Worm (Caenorhabditis elegans) whole organism, late embryonic: ENCODE data around the gene T02B11.9.
"Not testable (repeated sequence)": the region's sequence is repeated elsewhere in the genome, so short reads cannot be mapped to it uniquely, and the experiment has no call there.

Source experiments
- K09A11.1 ChIP-seq: sonication (generic microtip); optimal IDR thresholded peaks from 2 replicates; lab custom pipeline; 2017; ENCODE audit warnings: antibody characterized with exemption, mild to moderate bottlenecking, missing genetic modification characterization, missing compliant biosample characterization; ENCODE audit not compliant: insufficient read depth
- Y22D7AL.16 ChIP-seq: sonication (generic microtip); optimal IDR thresholded peaks from 2 replicates; lab custom pipeline; 2016; ENCODE audit warnings: missing genetic modification characterization, missing compliant biosample characterization
- ceh-24 ChIP-seq: sonication (generic microtip); optimal IDR thresholded peaks from 2 replicates; lab custom pipeline; 2016; ENCODE audit warnings: mild to moderate bottlenecking, missing genetic modification characterization, missing compliant biosample characterization
- ceh-34 ChIP-seq: sonication (generic microtip); optimal IDR thresholded peaks from 2 replicates; lab custom pipeline; 2016; ENCODE audit warnings: mild to moderate bottlenecking, missing genetic modification characterization, missing compliant biosample characterization
- ceh-45 ChIP-seq: fragments of 200-800 bp; sonication (Bioruptor generic); IDR thresholded peaks from 2 replicates; pipeline ENCODE4 v1.3.6; 2022; ENCODE audit warnings: missing genetic modification reagents, missing genetic modification characterization, missing compliant biosample characterization
- ceh-48 ChIP-seq: sonication (generic microtip); optimal IDR thresholded peaks from 2 replicates; lab custom pipeline; 2016; ENCODE audit warnings: missing genetic modification characterization, inconsistent platforms, missing compliant biosample characterization
- ceh-9 ChIP-seq: sonication (generic microtip); optimal IDR thresholded peaks from 2 replicates; lab custom pipeline; 2016; ENCODE audit warnings: mild to moderate bottlenecking, missing genetic modification characterization, inconsistent platforms, missing compliant biosample characterization
- che-1 ChIP-seq: sonication (generic microtip); optimal IDR thresholded peaks from 2 replicates; lab custom pipeline; 2016; ENCODE audit warnings: mild to moderate bottlenecking, missing genetic modification characterization, missing compliant biosample characterization
- elt-2 ChIP-seq: sonication (generic microtip); optimal IDR thresholded peaks from 2 replicates; lab custom pipeline; 2016; ENCODE audit warnings: missing genetic modification reagents, missing genetic modification characterization, missing compliant biosample characterization
- elt-4 ChIP-seq: sonication (generic microtip); optimal IDR thresholded peaks from 2 replicates; lab custom pipeline; 2016; ENCODE audit warnings: missing genetic modification characterization, missing compliant biosample characterization
- ets-4 ChIP-seq: sonication (generic microtip); optimal IDR thresholded peaks from 2 replicates; lab custom pipeline; 2016; ENCODE audit warnings: missing genetic modification characterization, missing compliant biosample characterization
- fax-1 ChIP-seq: sonication (generic microtip); optimal IDR thresholded peaks from 2 replicates; lab custom pipeline; 2016; ENCODE audit warnings: missing genotype, missing genetic modification characterization, missing compliant biosample characterization
- fkh-10 ChIP-seq: fragments of 150-350 bp; optimal IDR thresholded peaks from 2 replicates; lab custom pipeline; 2014; ENCODE audit warnings: missing biosample characterization, missing genetic modification reagents, missing genetic modification characterization
- hlh-15 ChIP-seq: sonication (generic microtip); optimal IDR thresholded peaks from 2 replicates; lab custom pipeline; 2016; ENCODE audit warnings: missing genetic modification characterization, missing compliant biosample characterization
- hlh-6 ChIP-seq: sonication (generic microtip); optimal IDR thresholded peaks from 2 replicates; lab custom pipeline; 2016; ENCODE audit warnings: missing genotype, missing genetic modification characterization, missing compliant biosample characterization
- lim-6 ChIP-seq: sonication (generic microtip); optimal IDR thresholded peaks from 2 replicates; lab custom pipeline; 2016; ENCODE audit warnings: missing genetic modification characterization, missing compliant biosample characterization
- lin-11 ChIP-seq: fragments of 200-800 bp; sonication (Bioruptor generic); optimal IDR thresholded peaks from 2 replicates; lab custom pipeline; 2018; ENCODE audit warnings: mild to moderate bottlenecking, missing genetic modification characterization, missing compliant biosample characterization
- mec-3 ChIP-seq: sonication (generic microtip); optimal IDR thresholded peaks from 2 replicates; lab custom pipeline; 2016; ENCODE audit warnings: borderline replicate concordance, missing genetic modification characterization, missing compliant biosample characterization
- nfya-1 ChIP-seq: sonication (generic microtip); optimal IDR thresholded peaks from 2 replicates; lab custom pipeline; 2017; ENCODE audit warnings: missing genetic modification characterization, mild to moderate bottlenecking, missing compliant biosample characterization, antibody characterized with exemption, moderate library complexity
- pax-1 ChIP-seq: fragments of 150-350 bp; optimal IDR thresholded peaks from 2 replicates; lab custom pipeline; 2014; ENCODE audit warnings: missing biosample characterization, missing genetic modification characterization
- pha-2 ChIP-seq: sonication (generic microtip); optimal IDR thresholded peaks from 2 replicates; lab custom pipeline; 2017; ENCODE audit warnings: mild to moderate bottlenecking, missing genetic modification characterization, missing compliant biosample characterization
- pha-4 ChIP-seq: fragments of 150-350 bp; optimal IDR thresholded peaks from 2 replicates; lab custom pipeline; 2018; ENCODE audit warnings: missing biosample characterization, missing genetic modification reagents, missing genetic modification characterization
- pqm-1 ChIP-seq: sonication (generic microtip); optimal IDR thresholded peaks from 2 replicates; lab custom pipeline; 2016; ENCODE audit warnings: missing genetic modification characterization, missing compliant biosample characterization
- sdc-2 ChIP-seq: sonication (generic microtip); optimal IDR thresholded peaks from 2 replicates; lab custom pipeline; 2016; ENCODE audit warnings: missing genotype, missing genetic modification characterization, missing compliant biosample characterization
- sox-2 ChIP-seq: fragments of 200-800 bp; sonication (Bioruptor generic); IDR thresholded peaks from 2 replicates; pipeline ENCODE4 v1.3.6; 2022; ENCODE audit warnings: missing genetic modification reagents, missing genetic modification characterization, missing compliant biosample characterization
- tbx-2 ChIP-seq: sonication (generic microtip); optimal IDR thresholded peaks from 2 replicates; lab custom pipeline; 2016; ENCODE audit warnings: missing genetic modification characterization, missing compliant biosample characterization
- tbx-7 ChIP-seq: sonication (generic microtip); optimal IDR thresholded peaks from 2 replicates; lab custom pipeline; 2016; ENCODE audit warnings: missing genotype, missing genetic modification characterization, missing compliant biosample characterization
- unc-3 ChIP-seq, 2 experiments: fragments of 200-800 bp in 1 of 2; sonication (Bioruptor generic) in 1 of 2; sonication (generic microtip) in 1 of 2; conservative IDR thresholded peaks in 1 of 2; optimal IDR thresholded peaks in 1 of 2; 2 replicates each; pipeline versions ENCODE4 v1.3.6 to Lab custom; 2016 to 2022; ENCODE audit warnings: missing compliant biosample characterization in 2 of 2, missing genetic modification characterization in 2 of 2, missing genetic modification reagents in 1 of 2
- unc-86 ChIP-seq: sonication (generic microtip); optimal IDR thresholded peaks from 2 replicates; lab custom pipeline; 2016; ENCODE audit warnings: missing genetic modification characterization, missing compliant biosample characterization
- ztf-16 ChIP-seq: sonication (generic microtip); optimal IDR thresholded peaks from 2 replicates; lab custom pipeline; 2017; ENCODE audit warnings: missing genetic modification characterization, missing compliant biosample characterization

Gene T02B11.9

DNA sequence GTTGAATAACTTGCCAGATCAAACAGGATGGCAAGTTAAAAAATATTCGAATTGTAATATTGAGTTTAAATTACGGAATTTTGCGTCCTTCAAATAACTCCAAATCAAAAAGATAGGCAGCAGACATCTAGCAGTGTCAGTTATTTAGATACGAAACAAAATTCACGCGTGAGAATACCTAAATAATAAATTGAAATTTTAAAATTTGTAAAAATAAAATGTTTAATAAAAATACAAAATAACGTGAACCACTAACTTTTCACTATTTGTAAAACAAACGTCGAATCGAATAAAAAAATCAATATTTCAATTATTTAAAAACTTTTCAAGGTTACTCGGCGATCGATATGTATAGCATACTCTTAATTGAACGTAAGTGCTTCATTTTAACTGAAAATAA, at the start of gene T02B11.9:
Gene T02B11.9 (plus strand): TSS at position 301 of the 400 bp plus-strand sequence.
- TF ChIP-seq mec-3 (tag; lab: Kevin White, UChicago) (no peak), pha-4 (tag; lab: Kevin White, UChicago) (no peak), lim-6 (tag; lab: Kevin White, UChicago) (no peak), pax-1 (tag; lab: Kevin White, UChicago) (no peak), nfya-1 (no peak), ceh-48 (tag; lab: Kevin White, UChicago) (no peak), Y22D7AL.16 (tag; lab: Kevin White, UChicago) (no peak)

DNA sequence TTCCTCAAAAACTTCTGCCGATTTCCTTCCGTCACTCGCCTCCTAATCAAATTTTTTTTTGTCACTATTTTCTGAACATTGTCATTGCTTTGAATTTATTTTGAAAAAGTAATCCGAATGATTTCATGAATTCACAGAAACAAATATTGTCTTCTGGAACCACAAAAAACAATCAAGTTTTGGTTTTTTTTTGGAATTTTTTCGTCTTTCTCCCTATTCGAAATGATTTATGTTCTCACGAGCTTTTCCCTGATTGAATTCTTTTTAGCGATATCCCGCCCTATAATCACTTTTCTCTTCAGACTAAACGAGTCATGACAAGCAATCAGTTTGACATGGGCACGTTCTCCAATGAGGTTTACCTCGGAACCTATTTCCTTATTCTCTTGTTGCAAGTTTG, 42.7 kb upstream of the T02B11.9 start, which contains the start of gene F41H8.1:
Gene F41H8.1 (plus strand): TSS at position 301 of the 400 bp plus-strand sequence.
- TF ChIP-seq fax-1 (tag; lab: Kevin White, UChicago): no peak

DNA sequence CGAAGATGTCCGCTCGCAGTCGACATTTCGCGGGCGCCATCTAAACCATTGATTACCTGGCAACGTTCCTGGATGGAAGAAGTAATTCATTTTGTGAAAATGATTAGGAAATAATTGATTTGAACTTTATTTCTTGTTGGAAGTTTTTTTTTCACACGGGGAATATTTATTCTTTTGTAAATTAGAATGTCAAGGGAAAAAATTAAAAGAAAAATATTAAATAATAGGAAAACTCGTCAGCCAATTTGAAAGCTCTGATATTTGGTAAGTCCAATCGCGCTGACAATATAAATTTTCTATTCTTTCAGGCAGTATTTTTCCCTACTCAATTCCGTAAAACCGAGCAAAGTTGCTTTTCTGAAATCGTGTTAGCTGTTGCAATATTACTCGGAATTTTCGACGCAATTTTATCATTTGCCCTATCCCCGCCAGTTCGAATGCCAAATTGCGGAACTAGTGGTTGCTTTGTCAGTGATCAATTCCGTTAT, 37.0 kb upstream of the T02B11.9 start, which contains the start of the genes K09C6.7 and K09C6.10:
Gene K09C6.7 (minus strand): TSS at position 101 of the 488 bp plus-strand sequence.
Gene K09C6.10 (plus strand): TSS at position 438 of the 488 bp plus-strand sequence.
- not testable (repeated sequence) for TF ChIP-seq elt-4, hlh-6, ztf-16 (tag; lab: Kevin White, UChicago)

DNA sequence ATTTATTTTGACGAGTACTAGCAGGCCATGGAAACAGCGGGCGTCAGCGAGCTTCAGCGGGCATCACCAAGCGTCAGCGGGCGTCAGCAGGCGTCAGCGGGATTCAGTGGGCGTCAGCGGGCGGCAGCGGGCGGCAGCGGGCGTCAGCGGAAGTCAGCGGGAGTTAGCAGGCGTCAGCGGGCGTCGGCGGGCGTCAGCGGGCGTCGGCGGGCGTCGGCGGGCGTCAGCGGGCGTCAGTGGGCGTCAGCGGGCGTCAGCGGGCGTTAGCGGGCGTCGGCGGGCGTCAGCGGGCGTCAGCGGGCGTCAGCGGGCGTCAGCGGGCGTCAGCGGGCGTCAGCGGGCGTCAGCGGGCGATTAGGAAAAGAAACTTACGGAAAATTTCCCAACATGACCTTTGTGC, 33.4 kb upstream of the T02B11.9 start:
- no peak for TF ChIP-seq che-1
- no peak for TF ChIP-seq fax-1 (tag; lab: Kevin White, UChicago)
- TF ChIP-seq pqm-1 (tag; lab: Kevin White, UChicago): no peak
- no peak for TF ChIP-seq ceh-9 (tag; lab: Kevin White, UChicago)
- TF ChIP-seq K09A11.1: no peak
- no peak for TF ChIP-seq pha-2 (tag; lab: Kevin White, UChicago)
- TF ChIP-seq tbx-7 (tag; lab: Kevin White, UChicago): no peak
- TF ChIP-seq pax-1 (tag; lab: Kevin White, UChicago): no peak
- TF ChIP-seq unc-86 (tag; lab: Kevin White, UChicago): no peak
- no peak for TF ChIP-seq unc-3 (GFP tag; conservative IDR thresholded peaks at IDR 0.05; lab: Robert Waterston, UW)
- no peak for TF ChIP-seq unc-3 (tag; optimal IDR thresholded peaks at IDR 0.05; lab: Kevin White, UChicago)

DNA sequence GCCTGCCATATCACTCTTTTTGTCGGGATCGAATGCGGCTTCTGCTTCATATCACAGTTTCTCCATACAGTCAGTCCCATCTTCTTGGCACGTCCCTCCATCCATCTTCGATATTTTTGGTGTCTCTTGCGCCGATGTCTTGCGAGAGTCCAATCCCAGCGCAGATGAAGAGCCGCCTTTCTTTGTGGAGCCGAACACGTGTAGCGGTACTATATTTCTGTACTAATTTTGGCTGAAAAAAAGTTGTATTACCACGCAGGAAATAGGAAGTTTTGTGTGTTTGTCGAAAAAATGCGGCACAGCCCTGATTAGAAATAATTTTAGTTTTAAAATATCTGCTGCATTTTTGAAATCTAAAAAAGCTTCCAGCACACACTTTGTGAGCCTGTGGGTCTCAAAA, 32.9 kb upstream of the T02B11.9 start, which contains the start of gene K09C6.8:
Gene K09C6.8 (minus strand): TSS at position 101 of the 400 bp plus-strand sequence.
- TF ChIP-seq ceh-45 (GFP tag; lab: Robert Waterston, UW); tbx-2 (tag; lab: Kevin White, UChicago); ceh-24 (tag; lab: Kevin White, UChicago): not testable (repeated sequence)
- TF ChIP-seq, all 69 proteins: peak for 0; not testable (repeated sequence) for 69

DNA sequence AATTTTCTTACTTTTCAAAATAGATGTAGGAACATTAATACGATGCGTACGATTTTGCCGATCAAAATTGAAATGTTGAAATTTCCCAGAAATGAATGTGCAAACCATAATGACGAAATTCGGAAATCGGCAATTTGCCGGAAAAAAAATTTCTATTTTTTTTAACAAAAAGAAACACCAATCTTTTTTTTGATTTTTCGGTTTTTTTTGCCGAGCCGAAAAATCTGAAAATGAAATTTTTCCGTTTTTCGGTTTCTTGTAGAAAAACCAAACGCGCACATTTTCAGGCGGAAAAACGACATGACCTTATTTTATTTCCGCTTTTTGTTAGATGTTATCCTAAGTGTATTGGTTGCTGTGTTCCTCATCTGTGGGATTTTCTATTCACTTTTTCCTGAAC, 28.5 kb upstream of the T02B11.9 start, which contains the start of gene srbc-13:
Gene srbc-13 (plus strand): TSS at position 301 of the 400 bp plus-strand sequence.
- TF ChIP-seq tbx-7 (tag; lab: Kevin White, UChicago): no peak
- TF ChIP-seq sdc-2 (tag; lab: Kevin White, UChicago): no peak
- no peak for TF ChIP-seq Y22D7AL.16 (tag; lab: Kevin White, UChicago)
- TF ChIP-seq hlh-15 (tag; lab: Kevin White, UChicago): no peak
- no peak for TF ChIP-seq lin-11 (tag; lab: Kevin White, UChicago)
- no peak for TF ChIP-seq elt-2
- TF ChIP-seq ceh-48 (tag; lab: Kevin White, UChicago): no peak
- TF ChIP-seq fkh-10 (GFP tag; lab: Kevin White, UChicago): no peak
- no peak for TF ChIP-seq lim-6 (tag; lab: Kevin White, UChicago)
- TF ChIP-seq sox-2 (GFP tag; lab: Robert Waterston, UW): no peak
- no peak for TF ChIP-seq ets-4 (tag; lab: Kevin White, UChicago)
- TF ChIP-seq ceh-34: no peak
- TF ChIP-seq, all 69 proteins: peak for 0
